Worm (Caenorhabditis elegans): ENCODE measurements around the gene fbxa-104.

ce11 chrV:15406928-15407327 is 16.6 kb downstream of the fbxa-104 start, which contains the start of gene srh-257:
- no peak for TF ChIP-seq him-1 (tag; optimal IDR thresholded peaks at IDR 0.05)
- TF ChIP-seq W03F9.2 (tag; optimal IDR thresholded peaks at IDR 0.05) = no peak
- TF ChIP-seq dao-5 (tag; optimal IDR thresholded peaks at IDR 0.05) = no peak
